Worm (Caenorhabditis elegans) whole organism, mixed stage, embryonic: ENCODE measurements around the gene K04C2.8.
A peak's percentile ranks its signal among the peaks of the same experiment; 100 is the strongest.

ENCODE experiments used
- M03D4.4 ChIP-seq: sonication (generic microtip); optimal IDR thresholded peaks from 2 replicates; lab custom pipeline; 2017; ENCODE audit warnings: mild to moderate bottlenecking, missing genetic modification characterization, missing compliant biosample characterization
- bed-3 ChIP-seq: fragments of 200-800 bp; sonication (Bioruptor generic); optimal IDR thresholded peaks from 3 replicates; lab custom pipeline; 2018; ENCODE audit warnings: mild to moderate bottlenecking, missing genetic modification characterization, moderate library complexity, missing compliant biosample characterization
- blmp-1 ChIP-seq: fragments of 150-350 bp; optimal IDR thresholded peaks from 2 replicates; lab custom pipeline; 2014; ENCODE audit warnings: missing biosample characterization, missing genetic modification characterization
- ceh-39 ChIP-seq: fragments of 150-350 bp; optimal IDR thresholded peaks from 2 replicates; lab custom pipeline; 2014; ENCODE audit warnings: missing biosample characterization, missing genetic modification characterization
- ceh-43 ChIP-seq: fragments of 200-800 bp; sonication (Bioruptor generic); optimal IDR thresholded peaks from 2 replicates; lab custom pipeline; 2018; ENCODE audit warnings: mild to moderate bottlenecking, missing genetic modification characterization, moderate library complexity, missing compliant biosample characterization
- ceh-83 ChIP-seq: fragments of 200-800 bp; sonication (Bioruptor generic); optimal IDR thresholded peaks from 2 replicates; lab custom pipeline; 2018; ENCODE audit warnings: mild to moderate bottlenecking, missing genetic modification characterization, missing compliant biosample characterization
- ces-1 ChIP-seq: fragments of 150-350 bp; optimal IDR thresholded peaks from 2 replicates; lab custom pipeline; 2014; ENCODE audit warnings: missing biosample characterization, missing genetic modification reagents, missing genetic modification characterization
- cnd-1 ChIP-seq: fragments of 200-800 bp; sonication (Bioruptor generic); optimal IDR thresholded peaks from 2 replicates; lab custom pipeline; 2018; ENCODE audit warnings: mild to moderate bottlenecking, missing genetic modification characterization, missing compliant biosample characterization
- drap-1 ChIP-seq: fragments of 200-800 bp; sonication (Bioruptor generic); optimal IDR thresholded peaks from 3 replicates; lab custom pipeline; 2018; ENCODE audit warnings: mild to moderate bottlenecking, missing genetic modification characterization, missing compliant biosample characterization
- elt-1 ChIP-seq: sonication (generic microtip); optimal IDR thresholded peaks from 2 replicates; lab custom pipeline; 2017; ENCODE audit warnings: missing genetic modification characterization, mild to moderate bottlenecking, missing compliant biosample characterization, antibody characterized with exemption, moderate library complexity, borderline replicate concordance; ENCODE audit not compliant: insufficient read depth
- elt-3 ChIP-seq: fragments of 150-350 bp; optimal IDR thresholded peaks from 2 replicates; lab custom pipeline; 2014; ENCODE audit warnings: missing biosample characterization, missing genetic modification characterization
- flh-1 ChIP-seq: fragments of 200-800 bp; sonication (Bioruptor generic); optimal IDR thresholded peaks from 2 replicates; lab custom pipeline; 2018; ENCODE audit warnings: mild to moderate bottlenecking, missing genetic modification characterization, moderate library complexity, missing compliant biosample characterization
- ham-2 ChIP-seq: fragments of 200-800 bp; sonication (Bioruptor generic); optimal IDR thresholded peaks from 2 replicates; lab custom pipeline; 2018; ENCODE audit warnings: mild to moderate bottlenecking, missing genetic modification characterization, missing compliant biosample characterization
- hlh-1 ChIP-seq: fragments of 150-350 bp; optimal IDR thresholded peaks from 2 replicates; lab custom pipeline; 2014; ENCODE audit warnings: missing biosample characterization, missing genetic modification reagents, missing genetic modification characterization
- lin-13 ChIP-seq: fragments of 150-350 bp; optimal IDR thresholded peaks from 2 replicates; lab custom pipeline; 2014; ENCODE audit warnings: missing biosample characterization, missing genetic modification characterization
- lin-32 ChIP-seq: fragments of 200-800 bp; sonication (Bioruptor generic); optimal IDR thresholded peaks from 2 replicates; lab custom pipeline; 2018; ENCODE audit warnings: mild to moderate bottlenecking, missing genetic modification characterization, missing compliant biosample characterization
- lsy-2 ChIP-seq: fragments of 150-350 bp; optimal IDR thresholded peaks from 2 replicates; lab custom pipeline; 2014; ENCODE audit warnings: missing biosample characterization, missing genetic modification characterization
- mab-5 ChIP-seq: fragments of 150-350 bp; optimal IDR thresholded peaks from 2 replicates; lab custom pipeline; 2014; ENCODE audit warnings: missing biosample characterization, missing genetic modification characterization
- mep-1 ChIP-seq: fragments of 150-350 bp; optimal IDR thresholded peaks from 2 replicates; lab custom pipeline; 2017; ENCODE audit warnings: missing biosample characterization, missing genetic modification reagents, missing genetic modification characterization, inconsistent platforms
- mls-2 ChIP-seq: sonication (generic microtip); optimal IDR thresholded peaks from 2 replicates; lab custom pipeline; 2016; ENCODE audit warnings: mild to moderate bottlenecking, missing genetic modification characterization, moderate library complexity, missing compliant biosample characterization
- nhr-12 ChIP-seq: fragments of 150-350 bp; optimal IDR thresholded peaks from 2 replicates; lab custom pipeline; 2014; ENCODE audit warnings: missing biosample characterization, missing genetic modification characterization
- nhr-2 ChIP-seq: fragments of 150-350 bp; optimal IDR thresholded peaks from 2 replicates; lab custom pipeline; 2014; ENCODE audit warnings: missing biosample characterization, missing genetic modification characterization
- nhr-237 ChIP-seq: fragments of 150-350 bp; optimal IDR thresholded peaks from 2 replicates; lab custom pipeline; 2014; ENCODE audit warnings: missing biosample characterization, missing genetic modification characterization
- nhr-28 ChIP-seq: fragments of 150-350 bp; optimal IDR thresholded peaks from 2 replicates; lab custom pipeline; 2014; ENCODE audit warnings: missing biosample characterization, missing genetic modification characterization
- nhr-76 ChIP-seq: sonication (generic microtip); optimal IDR thresholded peaks from 2 replicates; lab custom pipeline; 2017; ENCODE audit warnings: missing biosample characterization, missing genetic modification characterization
- pha-4 ChIP-seq: fragments of 150-350 bp; optimal IDR thresholded peaks from 2 replicates; lab custom pipeline; 2018; ENCODE audit warnings: missing biosample characterization, missing genetic modification reagents, missing genetic modification characterization
- sem-2 ChIP-seq: fragments of 200-800 bp; sonication (Bioruptor generic); optimal IDR thresholded peaks from 2 replicates; lab custom pipeline; 2018; ENCODE audit warnings: mild to moderate bottlenecking, missing genetic modification characterization, missing compliant biosample characterization
- snpc-4 ChIP-seq: fragments of 150-350 bp; optimal IDR thresholded peaks from 2 replicates; lab custom pipeline; 2014; ENCODE audit warnings: missing biosample characterization, missing genetic modification characterization
- sptf-1 ChIP-seq: sonication (generic microtip); optimal IDR thresholded peaks from 2 replicates; lab custom pipeline; 2017; ENCODE audit warnings: mild to moderate bottlenecking, missing genetic modification characterization, moderate library complexity, missing compliant biosample characterization
- tbx-8 ChIP-seq: fragments of 200-800 bp; sonication (Bioruptor generic); optimal IDR thresholded peaks from 2 replicates; lab custom pipeline; 2018; ENCODE audit warnings: mild to moderate bottlenecking, missing genetic modification characterization, moderate library complexity, missing compliant biosample characterization
- unc-120 ChIP-seq: sonication (generic microtip); optimal IDR thresholded peaks from 2 replicates; lab custom pipeline; 2017; ENCODE audit warnings: missing genetic modification characterization, missing compliant biosample characterization; ENCODE audit not compliant: poor library complexity, severe bottlenecking
- unc-39 ChIP-seq: fragments of 150-350 bp; optimal IDR thresholded peaks from 2 replicates; lab custom pipeline; 2014; ENCODE audit warnings: missing biosample characterization, missing genetic modification characterization
- unc-62 ChIP-seq: fragments of 150-350 bp; optimal IDR thresholded peaks from 2 replicates; lab custom pipeline; 2014; ENCODE audit warnings: missing biosample characterization, missing genetic modification reagents, missing genetic modification characterization
- zip-8 ChIP-seq: fragments of 150-350 bp; optimal IDR thresholded peaks from 2 replicates; lab custom pipeline; 2014; ENCODE audit warnings: missing biosample characterization, missing genetic modification characterization
- ztf-11 ChIP-seq: fragments of 150-350 bp; optimal IDR thresholded peaks from 2 replicates; lab custom pipeline; 2014; ENCODE audit warnings: missing biosample characterization, missing genetic modification characterization

Gene K04C2.8

DNA sequence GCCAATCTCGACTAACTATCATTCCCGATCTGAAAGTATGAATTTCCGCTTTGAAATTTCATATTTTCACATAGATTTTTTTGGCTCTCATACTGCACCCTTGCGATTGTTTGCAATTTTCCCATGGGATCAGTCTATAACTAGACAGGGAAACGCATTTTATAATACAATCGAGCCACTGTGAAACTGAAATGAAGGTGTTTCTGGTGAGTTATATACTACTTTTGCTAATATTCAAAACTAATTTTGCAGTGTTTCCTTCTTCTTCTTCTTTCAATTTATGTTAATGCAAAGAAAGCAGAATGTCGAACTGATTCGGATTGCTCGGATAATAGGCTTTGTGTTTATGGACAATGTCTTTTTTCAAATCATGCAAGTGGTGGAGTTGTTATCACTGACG is 15.8 kb downstream of the K04C2.8 start:
- no peak for TF ChIP-seq snpc-4
- TF ChIP-seq mep-1 (tag; lab: Kevin White, UChicago) = no peak
- no peak for TF ChIP-seq unc-120 (tag; lab: Kevin White, UChicago)
- TF ChIP-seq ceh-43 (GFP tag; lab: Kevin White, UChicago) = no peak
- TF ChIP-seq zip-8 (tag; lab: Kevin White, UChicago) = no peak
- TF ChIP-seq unc-62 = no peak
- no peak for TF ChIP-seq nhr-76 (tag; lab: Kevin White, UChicago)
- TF ChIP-seq lin-32 (GFP tag; lab: Kevin White, UChicago) = no peak
- no peak for TF ChIP-seq M03D4.4 (tag; lab: Kevin White, UChicago)
- no peak for TF ChIP-seq nhr-12 (tag; lab: Kevin White, UChicago)
- TF ChIP-seq ceh-83 (GFP tag; lab: Kevin White, UChicago) = no peak

DNA sequence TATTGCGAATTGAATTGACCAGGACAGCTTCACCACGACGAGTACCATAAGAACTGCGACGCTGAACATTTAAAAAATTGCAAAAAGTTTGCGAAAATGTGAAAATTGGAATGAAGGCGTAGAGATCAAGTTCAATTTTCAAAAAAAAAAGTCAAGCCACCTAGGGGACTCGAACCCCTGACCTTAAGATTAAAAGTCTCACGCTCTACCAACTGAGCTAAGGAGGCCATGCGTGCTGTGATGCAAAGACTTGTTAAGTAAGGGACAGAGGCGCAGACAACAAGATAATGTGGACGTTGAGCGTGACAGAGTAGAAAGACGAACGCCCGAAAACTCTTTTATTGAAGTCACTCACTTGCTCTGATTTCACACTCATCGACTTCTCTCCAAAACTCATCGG is 17.5 kb downstream of the K04C2.8 start:
- TF ChIP-seq hlh-1 (peak; percentile 42), elt-3 (tag; lab: Kevin White, UChicago) (no peak), nhr-12 (tag; lab: Kevin White, UChicago) (no peak), ceh-83 (GFP tag; lab: Kevin White, UChicago) (peak; percentile 81), tbx-8 (peak; percentile 46), mep-1 (tag; lab: Kevin White, UChicago) (peak; percentile 55), bed-3 (GFP tag; lab: Kevin White, UChicago) (peak; percentile 63), lin-32 (GFP tag; lab: Kevin White, UChicago) (peak; percentile 60), ham-2 (GFP tag; lab: Kevin White, UChicago) (peak; percentile 41), lin-13 (peak; percentile 16), mls-2 (tag; lab: Kevin White, UChicago) (peak; percentile 85), zip-8 (tag; lab: Kevin White, UChicago) (no peak), M03D4.4 (tag; lab: Kevin White, UChicago) (peak; percentile 81), sptf-1 (peak; percentile 87), nhr-28 (tag; lab: Kevin White, UChicago) (peak; percentile 38), mab-5 (tag; lab: Kevin White, UChicago) (no peak), ceh-39 (no peak), ztf-11 (tag; lab: Kevin White, UChicago) (peak; percentile 32), unc-120 (tag; lab: Kevin White, UChicago) (peak; percentile 80), nhr-76 (tag; lab: Kevin White, UChicago) (no peak), drap-1 (GFP tag; lab: Kevin White, UChicago) (peak; percentile 61), ces-1 (GFP tag; lab: Kevin White, UChicago) (peak; percentile 56), sem-2 (GFP tag; lab: Kevin White, UChicago) (peak; percentile 68), unc-39 (tag; lab: Kevin White, UChicago) (peak; percentile 13), cnd-1 (tag; lab: Kevin White, UChicago) (peak; percentile 70), unc-62 (no peak), ceh-43 (GFP tag; lab: Kevin White, UChicago) (peak; percentile 64), blmp-1 (tag; lab: Kevin White, UChicago) (no peak), nhr-237 (tag; lab: Kevin White, UChicago) (no peak), pha-4 (tag; lab: Kevin White, UChicago) (no peak), nhr-2 (tag; lab: Kevin White, UChicago) (no peak), flh-1 (peak; percentile 46), snpc-4 (no peak), lsy-2 (tag; lab: Kevin White, UChicago) (peak; percentile 45), elt-1 (tag; lab: Kevin White, UChicago) (no peak)
- TF ChIP-seq, all 35 proteins: peak for 22

DNA sequence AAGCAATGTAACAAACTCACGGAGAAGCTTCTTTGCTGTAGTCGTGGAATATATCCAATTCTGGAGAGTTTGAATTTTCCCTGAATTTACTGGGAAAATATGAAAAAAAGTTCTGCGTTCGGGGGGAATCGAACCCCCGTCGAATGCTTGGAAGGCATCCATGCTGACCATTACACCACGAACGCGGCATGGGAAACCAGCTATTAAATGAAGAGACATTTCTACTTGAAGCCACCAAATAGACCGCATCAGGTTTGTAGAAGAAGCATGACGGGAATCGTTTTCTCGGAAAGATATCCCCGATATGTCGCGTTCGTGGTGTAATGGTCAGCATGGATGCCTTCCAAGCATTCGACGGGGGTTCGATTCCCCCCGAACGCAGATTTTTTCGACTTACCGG is 18.4 kb downstream of the K04C2.8 start:
- no peak for TF ChIP-seq unc-39 (tag; lab: Kevin White, UChicago)
- TF ChIP-seq sptf-1 = no peak
- no peak for TF ChIP-seq M03D4.4 (tag; lab: Kevin White, UChicago)
- TF ChIP-seq mls-2 (tag; lab: Kevin White, UChicago) = no peak
- no peak for TF ChIP-seq drap-1 (GFP tag; lab: Kevin White, UChicago)
